Fruit fly (Drosophila melanogaster) whole organism, embryonic: ENCODE results near the gene CG18179.

Experiments
- Adf1 ChIP-seq: fragments of 200-800 bp; sonication (Bioruptor generic); IDR thresholded peaks from 2 replicates; pipeline ENCODE4 v1.3.6; 2022; ENCODE audit warnings: missing biosample characterization, missing genetic modification characterization
- CG10543 ChIP-seq: fragments of 200-800 bp; sonication (Bioruptor generic); optimal IDR thresholded peaks from 3 replicates; lab custom pipeline; 2017; ENCODE audit warnings: missing biosample characterization, mild to moderate bottlenecking, missing genetic modification characterization, moderate library complexity
- CG10654 ChIP-seq: fragments of 200-800 bp; sonication (Bioruptor generic); optimal IDR thresholded peaks from 2 replicates; lab custom pipeline; 2016; ENCODE audit warnings: missing biosample characterization, missing genetic modification characterization
- CG12942 ChIP-seq: fragments of 200-800 bp; sonication (Bioruptor generic); optimal IDR thresholded peaks from 3 replicates; lab custom pipeline; 2016; ENCODE audit warnings: missing biosample characterization, missing genetic modification characterization
- CG13894 ChIP-seq: fragments of 200-800 bp; sonication (Bioruptor generic); optimal IDR thresholded peaks from 3 replicates; lab custom pipeline; 2018; ENCODE audit warnings: missing biosample characterization, mild to moderate bottlenecking, missing genetic modification characterization, moderate library complexity
- CG14860 ChIP-seq: fragments of 200-800 bp; sonication (Bioruptor generic); IDR thresholded peaks from 3 replicates; pipeline ENCODE4 v1.3.6; 2022; ENCODE audit warnings: missing biosample characterization, missing genetic modification characterization; ENCODE audit not compliant: partially characterized antibody
- CG15269 ChIP-seq: fragments of 200-800 bp; sonication (Bioruptor generic); optimal IDR thresholded peaks from 2 replicates; lab custom pipeline; 2018; ENCODE audit warnings: missing biosample characterization, mild to moderate bottlenecking, missing genetic modification characterization, moderate library complexity
- CG2202 ChIP-seq: fragments of 200-800 bp; sonication (Bioruptor generic); optimal IDR thresholded peaks from 2 replicates; lab custom pipeline; 2018; ENCODE audit warnings: missing biosample characterization, mild to moderate bottlenecking, missing genetic modification characterization
- CG2889 ChIP-seq: fragments of 200-800 bp; sonication (Bioruptor generic); IDR thresholded peaks from 3 replicates; pipeline ENCODE4 v1.3.6; 2022; ENCODE audit warnings: missing biosample characterization, missing genetic modification characterization
- CG4617 ChIP-seq: fragments of 200-800 bp; sonication (Bioruptor generic); optimal IDR thresholded peaks from 3 replicates; lab custom pipeline; 2016; ENCODE audit warnings: missing biosample characterization, missing genetic modification characterization, borderline replicate concordance
- CG6272 ChIP-seq: fragments of 200-800 bp; sonication (Bioruptor generic); IDR thresholded peaks from 2 replicates; pipeline ENCODE4 v1.3.6; 2022; ENCODE audit warnings: missing biosample characterization, missing genetic modification characterization
- CG7963 ChIP-seq: fragments of 200-800 bp; sonication (Bioruptor generic); IDR thresholded peaks from 3 replicates; pipeline ENCODE4 v1.3.6; 2022; ENCODE audit warnings: missing biosample characterization, missing genetic modification characterization; ENCODE audit not compliant: partially characterized antibody
- CG8388 ChIP-seq: fragments of 200-800 bp; sonication (Bioruptor generic); optimal IDR thresholded peaks from 2 replicates; lab custom pipeline; 2019; ENCODE audit warnings: missing biosample characterization, mild to moderate bottlenecking, missing genetic modification characterization, moderate library complexity
- CHES-1-like ChIP-seq: fragments of 200-800 bp; sonication (Bioruptor generic); optimal IDR thresholded peaks from 2 replicates; lab custom pipeline; 2016; ENCODE audit warnings: missing biosample characterization, missing genetic modification characterization
- CTCF ChIP-seq: fragments of 200-800 bp; sonication (Bioruptor generic); optimal IDR thresholded peaks from 2 replicates; lab custom pipeline; 2017; ENCODE audit warnings: missing biosample characterization, mild to moderate bottlenecking, missing genetic modification characterization, moderate library complexity
- Doc3 ChIP-seq: fragments of 200-800 bp; sonication (Bioruptor generic); IDR thresholded peaks from 3 replicates; pipeline ENCODE4 v1.3.6; 2022; ENCODE audit warnings: missing biosample characterization, missing genetic modification characterization; ENCODE audit not compliant: partially characterized antibody
- Dp ChIP-seq: fragments of 200-800 bp; sonication (Bioruptor generic); optimal IDR thresholded peaks from 2 replicates; lab custom pipeline; 2018; ENCODE audit warnings: missing biosample characterization, mild to moderate bottlenecking, missing genetic modification characterization, moderate library complexity
- Dref ChIP-seq: fragments of 200-800 bp; sonication (Bioruptor generic); IDR thresholded peaks from 2 replicates; pipeline ENCODE4 v1.3.6; 2022; ENCODE audit warnings: missing biosample characterization, missing genetic modification characterization
- E2f1 ChIP-seq: fragments of 200-800 bp; sonication (Bioruptor generic); IDR thresholded peaks from 2 replicates; pipeline ENCODE4 v1.3.6; 2022; ENCODE audit warnings: missing biosample characterization, missing genetic modification characterization
- Myb ChIP-seq: fragments of 200-800 bp; sonication (Bioruptor generic); optimal IDR thresholded peaks from 2 replicates; lab custom pipeline; 2016; ENCODE audit warnings: missing biosample characterization, missing genetic modification characterization
- NFAT ChIP-seq: fragments of 200-800 bp; sonication (Bioruptor generic); IDR thresholded peaks from 2 replicates; pipeline ENCODE4 v1.3.6; 2022; ENCODE audit warnings: missing biosample characterization, missing genetic modification characterization
- Sry-β ChIP-seq: fragments of 200-800 bp; sonication (Bioruptor generic); optimal IDR thresholded peaks from 2 replicates; lab custom pipeline; 2018; ENCODE audit warnings: missing biosample characterization, mild to moderate bottlenecking, missing genetic modification characterization, moderate library complexity
- YL-1 ChIP-seq: fragments of 200-800 bp; sonication (Bioruptor generic); optimal IDR thresholded peaks from 3 replicates; lab custom pipeline; 2017; ENCODE audit warnings: missing biosample characterization, mild to moderate bottlenecking, missing genetic modification characterization
- amos ChIP-seq: fragments of 200-800 bp; sonication (Bioruptor generic); IDR thresholded peaks from 2 replicates; pipeline ENCODE4 v1.3.6; 2022; ENCODE audit warnings: missing biosample characterization, missing genetic modification characterization; ENCODE audit not compliant: partially characterized antibody
- bigmax ChIP-seq: fragments of 200-800 bp; sonication (Bioruptor generic); optimal IDR thresholded peaks from 2 replicates; lab custom pipeline; 2018; ENCODE audit warnings: missing biosample characterization, mild to moderate bottlenecking, missing genetic modification characterization
- chinmo ChIP-seq: fragments of 200-800 bp; sonication (Bioruptor generic); IDR thresholded peaks from 4 replicates; pipeline ENCODE4 v1.3.6; 2022; ENCODE audit warnings: missing biosample characterization, missing genetic modification characterization; ENCODE audit not compliant: partially characterized antibody
- corto ChIP-seq: fragments of 200-800 bp; sonication (Bioruptor generic); optimal IDR thresholded peaks from 2 replicates; lab custom pipeline; 2016; ENCODE audit warnings: missing biosample characterization, mild to moderate bottlenecking, missing genetic modification characterization, moderate library complexity
- dan ChIP-seq: fragments of 200-800 bp; sonication (Bioruptor generic); IDR thresholded peaks from 2 replicates; pipeline ENCODE4 v1.3.6; 2022; ENCODE audit warnings: missing biosample characterization, missing genetic modification characterization
- dimm ChIP-seq: fragments of 200-800 bp; sonication (Bioruptor generic); IDR thresholded peaks from 2 replicates; pipeline ENCODE4 v1.3.6; 2022; ENCODE audit warnings: missing biosample characterization, missing genetic modification characterization
- dm ChIP-seq: fragments of 200-800 bp; sonication (Bioruptor generic); optimal IDR thresholded peaks from 3 replicates; lab custom pipeline; 2016; ENCODE audit warnings: missing biosample characterization, missing genetic modification characterization
- fd3F ChIP-seq: fragments of 200-800 bp; sonication (Bioruptor generic); optimal IDR thresholded peaks from 2 replicates; lab custom pipeline; 2018; ENCODE audit warnings: missing biosample characterization, mild to moderate bottlenecking, missing genetic modification characterization, moderate library complexity
- hbn ChIP-seq: fragments of 200-800 bp; sonication (Bioruptor generic); IDR thresholded peaks from 2 replicates; pipeline ENCODE4 v1.3.6; 2022; ENCODE audit warnings: missing biosample characterization, missing genetic modification characterization; ENCODE audit not compliant: partially characterized antibody
- knrl ChIP-seq: fragments of 200-800 bp; sonication (Bioruptor generic); IDR thresholded peaks from 3 replicates; pipeline ENCODE4 v1.3.6; 2022; ENCODE audit warnings: missing biosample characterization, missing genetic modification characterization; ENCODE audit not compliant: partially characterized antibody
- lab ChIP-seq: fragments of 200-800 bp; sonication (Bioruptor generic); optimal IDR thresholded peaks from 3 replicates; lab custom pipeline; 2017; ENCODE audit warnings: missing biosample characterization, missing genetic modification characterization, mild to moderate bottlenecking, moderate library complexity, missing genetic modification reagents
- otp ChIP-seq: fragments of 200-800 bp; sonication (Bioruptor generic); IDR thresholded peaks from 3 replicates; pipeline ENCODE4, ENCODE4 v1.3.6; 2022; ENCODE audit warnings: missing biosample characterization, missing genetic modification characterization
- sna ChIP-seq: fragments of 200-800 bp; sonication (Bioruptor generic); IDR thresholded peaks from 2 replicates; pipeline ENCODE4 v1.3.6; 2022; ENCODE audit warnings: missing biosample characterization, missing genetic modification characterization; ENCODE audit not compliant: partially characterized antibody
- sqz ChIP-seq: fragments of 200-800 bp; sonication (Bioruptor generic); optimal IDR thresholded peaks from 3 replicates; lab custom pipeline; 2018; ENCODE audit warnings: missing biosample characterization, mild to moderate bottlenecking, missing genetic modification characterization
- tap ChIP-seq: fragments of 200-800 bp; optimal IDR thresholded peaks from 3 replicates; lab custom pipeline; 2019; ENCODE audit warnings: missing biosample characterization, mild to moderate bottlenecking, missing genetic modification characterization, moderate library complexity
- tna ChIP-seq: fragments of 200-800 bp; sonication (Bioruptor generic); IDR thresholded peaks from 2 replicates; pipeline ENCODE4 v1.3.6; 2022; ENCODE audit warnings: missing biosample characterization, missing genetic modification characterization; ENCODE audit not compliant: partially characterized antibody
- tup ChIP-seq: fragments of 200-800 bp; sonication (Bioruptor generic); optimal IDR thresholded peaks from 2 replicates; lab custom pipeline; 2016; ENCODE audit warnings: missing biosample characterization, mild to moderate bottlenecking, missing genetic modification characterization, moderate library complexity
- vnd ChIP-seq: fragments of 200-800 bp; sonication (Bioruptor generic); IDR thresholded peaks from 3 replicates; pipeline ENCODE4 v1.3.6; 2022; ENCODE audit warnings: missing biosample characterization, missing genetic modification characterization; ENCODE audit not compliant: partially characterized antibody
- zfh1 ChIP-seq: fragments of 200-800 bp; sonication (Bioruptor generic); IDR thresholded peaks from 3 replicates; pipeline ENCODE4 v1.3.6; 2022; ENCODE audit warnings: missing biosample characterization, missing genetic modification characterization

Gene CG18179

DNA sequence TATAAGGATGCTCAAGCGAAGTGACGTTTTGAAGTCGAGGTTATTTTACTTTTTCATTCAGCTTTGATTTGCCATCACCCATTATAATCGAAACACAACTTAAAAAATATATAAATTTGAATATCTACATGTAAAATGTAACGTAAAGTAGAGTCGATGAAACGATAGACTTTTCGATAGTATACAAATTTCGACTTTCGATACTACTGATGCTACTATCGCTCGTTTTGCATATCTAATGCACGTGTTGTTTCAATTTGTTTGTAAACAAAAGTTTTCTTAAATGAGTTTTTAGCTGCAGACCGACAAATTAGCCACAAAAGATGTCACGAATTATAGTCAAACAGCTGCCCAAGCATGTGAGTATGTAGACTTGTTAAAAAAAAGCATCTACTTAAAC lies 15.1 kb upstream of the CG18179 start, which contains the start of gene CG3335 (continued):
- TF ChIP-seq CG2889 (GFP tag; lab: Robert Waterston, UW), result no peak
- TF ChIP-seq CG14860, result peak; percentile 62; the same call in 2 of the 3 replicates
- no peak for TF ChIP-seq NFAT
- no peak for TF ChIP-seq CG10654 (GFP tag; lab: Kevin White, UChicago)
- TF ChIP-seq dan, result no peak
- no peak for TF ChIP-seq CG12942
- TF ChIP-seq zfh1 (GFP tag; lab: Robert Waterston, UW), result no peak
- no peak for TF ChIP-seq CG13894 (tag; lab: Kevin White, UChicago)
- no peak for TF ChIP-seq CG6272
- no peak for TF ChIP-seq corto (GFP tag; lab: Kevin White, UChicago)
- 0 out of 3 replicates have a peak, but pooled peaks have one; percentile 45 for TF ChIP-seq CG7963 (GFP tag; lab: Robert Waterston, UW)
- peak; percentile 14 for TF ChIP-seq CHES-1-like (GFP tag; lab: Kevin White, UChicago)
- peak; percentile 34 for TF ChIP-seq CTCF (GFP tag; lab: Kevin White, UChicago)
- TF ChIP-seq E2f1, result no peak
- TF ChIP-seq Myb (GFP tag; lab: Kevin White, UChicago), result peak; percentile 38
- TF ChIP-seq dimm (GFP tag; lab: Robert Waterston, UW), result no peak
- no peak for TF ChIP-seq tna (GFP tag; lab: Robert Waterston, UW)
- peak; percentile 24 for TF ChIP-seq CG4617 (GFP tag; lab: Kevin White, UChicago)
- TF ChIP-seq Adf1 (GFP tag; lab: Robert Waterston, UW), result no peak
- TF ChIP-seq lab (GFP tag; lab: Kevin White, UChicago), result no peak
- TF ChIP-seq knrl (GFP tag; lab: Robert Waterston, UW), result peak; percentile 68
- TF ChIP-seq chinmo, result 0 out of 4 replicates have a peak, but pooled peaks have one; percentile 85
- no peak for TF ChIP-seq otp
- peak; percentile 82 for TF ChIP-seq amos (GFP tag; lab: Robert Waterston, UW)
- TF ChIP-seq Dref (GFP tag; lab: Robert Waterston, UW), result peak; percentile 86
- peak; percentile 69 for TF ChIP-seq YL-1 (GFP tag; lab: Kevin White, UChicago)
- peak; percentile 74; the same call in 2 of the 3 replicates for TF ChIP-seq Doc3 (GFP tag; lab: Robert Waterston, UW)
- TF ChIP-seq dm (GFP tag; lab: Kevin White, UChicago), result peak; percentile 95
- no peak for TF ChIP-seq sqz (GFP tag; lab: Kevin White, UChicago)
- TF ChIP-seq bigmax (GFP tag; lab: Kevin White, UChicago), result no peak
- no peak for TF ChIP-seq fd3F (GFP tag; lab: Kevin White, UChicago)
- TF ChIP-seq CG15269, result no peak
- TF ChIP-seq sna (GFP tag; lab: Robert Waterston, UW), result peak; percentile 49; the same call in 1 of the 2 replicates
- TF ChIP-seq Sry-β, result no peak
- TF ChIP-seq vnd (GFP tag; lab: Robert Waterston, UW), result peak; percentile 66
- TF ChIP-seq tap (tag; lab: Kevin White, UChicago), result no peak
- peak; percentile 78 for TF ChIP-seq hbn (GFP tag; lab: Robert Waterston, UW)
- no peak for TF ChIP-seq CG10543 (GFP tag; lab: Kevin White, UChicago)
- TF ChIP-seq Dp, result peak; percentile 61
- TF ChIP-seq tup (GFP tag; lab: Kevin White, UChicago), result no peak
- no peak for TF ChIP-seq CG8388 (GFP tag; lab: Kevin White, UChicago)
- no peak for TF ChIP-seq CG2202 (tag; lab: Kevin White, UChicago)
